Fruit fly (Drosophila melanogaster) whole organism, embryonic: Measurements from ENCODE around the gene Tango1.
A peak's percentile ranks its signal among the peaks of the same experiment; 100 is the strongest.

ENCODE experiments used
- Aef1 ChIP-seq: fragments of 200-800 bp; sonication (Bioruptor generic); IDR thresholded peaks from 3 replicates; pipeline ENCODE4 v1.3.6; 2022; ENCODE audit warnings: missing biosample characterization, missing genetic modification characterization
- Bteb2 ChIP-seq: fragments of 200-800 bp; sonication (Bioruptor generic); optimal IDR thresholded peaks from 2 replicates; lab custom pipeline; 2016; ENCODE audit warnings: missing biosample characterization, missing genetic modification characterization
- CG10274 ChIP-seq: fragments of 200-800 bp; sonication (Bioruptor generic); optimal IDR thresholded peaks from 3 replicates; lab custom pipeline; 2017; ENCODE audit warnings: missing biosample characterization, mild to moderate bottlenecking, missing genetic modification characterization
- CG11560 ChIP-seq: fragments of 200-800 bp; sonication (Bioruptor generic); IDR thresholded peaks from 3 replicates; pipeline ENCODE4 v1.3.6; 2022; ENCODE audit warnings: missing biosample characterization, missing genetic modification characterization
- CG14667 ChIP-seq: fragments of 200-800 bp; sonication (Bioruptor generic); IDR thresholded peaks from 2 replicates; pipeline ENCODE4 v1.3.6; 2022; ENCODE audit warnings: missing biosample characterization, missing genetic modification characterization
- CG1647 ChIP-seq: fragments of 200-800 bp; sonication (Bioruptor generic); optimal IDR thresholded peaks from 3 replicates; lab custom pipeline; 2016; ENCODE audit warnings: missing biosample characterization, missing genetic modification characterization
- CG16815 ChIP-seq: fragments of 200-800 bp; sonication (Bioruptor generic); optimal IDR thresholded peaks from 3 replicates; lab custom pipeline; 2017; ENCODE audit warnings: missing biosample characterization, mild to moderate bottlenecking, missing genetic modification characterization
- CG17912 ChIP-seq: fragments of 200-800 bp; sonication (Bioruptor generic); optimal IDR thresholded peaks from 2 replicates; lab custom pipeline; 2018; ENCODE audit warnings: missing biosample characterization, mild to moderate bottlenecking, missing genetic modification characterization
- CG32767 ChIP-seq: fragments of 200-800 bp; sonication (Bioruptor generic); IDR thresholded peaks from 2 replicates; pipeline ENCODE4 v1.3.6; 2022; ENCODE audit warnings: missing biosample characterization, missing genetic modification characterization
- CG34224 ChIP-seq: fragments of 200-800 bp; sonication (Bioruptor generic); IDR thresholded peaks from 3 replicates; pipeline ENCODE4 v1.3.6; 2022; ENCODE audit warnings: missing biosample characterization, missing genetic modification characterization; ENCODE audit not compliant: partially characterized antibody
- CG34422 ChIP-seq: fragments of 200-800 bp; sonication (Bioruptor generic); IDR thresholded peaks from 3 replicates; pipeline ENCODE4 v1.3.6; 2022; ENCODE audit warnings: missing biosample characterization, missing genetic modification characterization
- CG4707 ChIP-seq: fragments of 200-800 bp; sonication (Bioruptor generic); optimal IDR thresholded peaks from 2 replicates; lab custom pipeline; 2018; ENCODE audit warnings: missing biosample characterization, mild to moderate bottlenecking, missing genetic modification characterization, moderate library complexity
- CG6654 ChIP-seq: fragments of 200-800 bp; sonication (Bioruptor generic); optimal IDR thresholded peaks from 2 replicates; lab custom pipeline; 2017; ENCODE audit warnings: missing biosample characterization, mild to moderate bottlenecking, missing genetic modification characterization
- CG6813 ChIP-seq: fragments of 200-800 bp; sonication (Bioruptor generic); optimal IDR thresholded peaks from 2 replicates; lab custom pipeline; 2017; ENCODE audit warnings: missing biosample characterization, missing genetic modification characterization, mild to moderate bottlenecking, moderate library complexity, missing genetic modification reagents
- CG7357 ChIP-seq: fragments of 200-800 bp; sonication (Bioruptor generic); IDR thresholded peaks from 3 replicates; pipeline ENCODE4 v1.3.6; 2022; ENCODE audit warnings: missing biosample characterization, missing genetic modification characterization
- CG7839 ChIP-seq: fragments of 200-800 bp; sonication (Bioruptor generic); optimal IDR thresholded peaks from 3 replicates; lab custom pipeline; 2018; ENCODE audit warnings: missing biosample characterization, mild to moderate bottlenecking, missing genetic modification characterization, moderate library complexity
- CG8944 ChIP-seq: fragments of 200-800 bp; sonication (Bioruptor generic); optimal IDR thresholded peaks from 3 replicates; lab custom pipeline; 2016; ENCODE audit warnings: missing biosample characterization, missing genetic modification characterization
- CG9437 ChIP-seq: fragments of 200-800 bp; sonication (Bioruptor generic); optimal IDR thresholded peaks from 2 replicates; lab custom pipeline; 2018; ENCODE audit warnings: missing biosample characterization, mild to moderate bottlenecking, missing genetic modification characterization
- CG9932 ChIP-seq: fragments of 200-800 bp; sonication (Bioruptor generic); IDR thresholded peaks from 2 replicates; pipeline ENCODE4 v1.3.6; 2022; ENCODE audit warnings: missing biosample characterization, missing genetic modification characterization
- Camta ChIP-seq: fragments of 200-800 bp; sonication (Bioruptor generic); optimal IDR thresholded peaks from 2 replicates; lab custom pipeline; 2016; ENCODE audit warnings: missing biosample characterization, missing genetic modification characterization
- Chrac-16 ChIP-seq: fragments of 200-800 bp; sonication (Bioruptor generic); optimal IDR thresholded peaks from 3 replicates; lab custom pipeline; 2016; ENCODE audit warnings: missing biosample characterization, missing genetic modification characterization
- D19A ChIP-seq: fragments of 200-800 bp; optimal IDR thresholded peaks from 3 replicates; lab custom pipeline; 2019; ENCODE audit warnings: missing biosample characterization, mild to moderate bottlenecking, missing genetic modification characterization, moderate library complexity
- Dip2 ChIP-seq: fragments of 200-800 bp; sonication (Bioruptor generic); IDR thresholded peaks from 2 replicates; pipeline ENCODE4 v1.3.6; 2022; ENCODE audit warnings: missing biosample characterization, missing genetic modification characterization
- Doc3 ChIP-seq: fragments of 200-800 bp; sonication (Bioruptor generic); IDR thresholded peaks from 3 replicates; pipeline ENCODE4 v1.3.6; 2022; ENCODE audit warnings: missing biosample characterization, missing genetic modification characterization; ENCODE audit not compliant: partially characterized antibody
- E2f1 ChIP-seq: fragments of 200-800 bp; sonication (Bioruptor generic); IDR thresholded peaks from 2 replicates; pipeline ENCODE4 v1.3.6; 2022; ENCODE audit warnings: missing biosample characterization, missing genetic modification characterization
- Hmx ChIP-seq: fragments of 200-800 bp; sonication (Bioruptor generic); optimal IDR thresholded peaks from 2 replicates; lab custom pipeline; 2016; ENCODE audit warnings: missing biosample characterization, missing genetic modification characterization
- Kr ChIP-seq: fragments of 200-800 bp; sonication (Bioruptor generic); optimal IDR thresholded peaks from 2 replicates; lab custom pipeline; 2017; ENCODE audit warnings: missing biosample characterization, mild to moderate bottlenecking, missing genetic modification characterization
- Mes4 ChIP-seq: fragments of 200-800 bp; sonication (Bioruptor generic); optimal IDR thresholded peaks from 2 replicates; lab custom pipeline; 2016; ENCODE audit warnings: missing biosample characterization, missing genetic modification characterization
- Optix ChIP-seq: fragments of 200-800 bp; sonication (Bioruptor generic); IDR thresholded peaks from 3 replicates; pipeline ENCODE4 v1.3.6; 2022; ENCODE audit warnings: missing biosample characterization, missing genetic modification characterization
- Sox100B ChIP-seq: fragments of 200-800 bp; sonication (Bioruptor generic); optimal IDR thresholded peaks from 3 replicates; lab custom pipeline; 2018; ENCODE audit warnings: missing biosample characterization, mild to moderate bottlenecking, missing genetic modification characterization
- Usf ChIP-seq: fragments of 200-800 bp; sonication (Bioruptor generic); optimal IDR thresholded peaks from 2 replicates; lab custom pipeline; 2017; ENCODE audit warnings: missing genotype, missing biosample characterization, missing genetic modification characterization
- ac ChIP-seq: fragments of 200-800 bp; sonication (Bioruptor generic); optimal IDR thresholded peaks from 3 replicates; lab custom pipeline; 2017; ENCODE audit warnings: missing biosample characterization, mild to moderate bottlenecking, missing genetic modification characterization
- aop ChIP-seq: fragments of 200-800 bp; sonication (Bioruptor generic); IDR thresholded peaks from 2 replicates; pipeline ENCODE4 v1.3.6; 2022; ENCODE audit warnings: missing biosample characterization, missing genetic modification characterization
- ap ChIP-seq: fragments of 200-800 bp; sonication (Bioruptor generic); IDR thresholded peaks from 2 replicates; pipeline ENCODE4 v1.3.6; 2022; ENCODE audit warnings: missing biosample characterization, missing genetic modification characterization
- danr ChIP-seq: fragments of 200-800 bp; sonication (Bioruptor generic); IDR thresholded peaks from 2 replicates; pipeline ENCODE4 v1.3.6; 2022; ENCODE audit warnings: missing biosample characterization, missing genetic modification characterization
- dati ChIP-seq: fragments of 200-800 bp; sonication (Bioruptor generic); IDR thresholded peaks from 2 replicates; pipeline ENCODE4 v1.3.6; 2022; ENCODE audit warnings: missing biosample characterization, missing genetic modification characterization
- disco-r ChIP-seq: fragments of 200-800 bp; sonication (Bioruptor generic); optimal IDR thresholded peaks from 2 replicates; lab custom pipeline; 2016; ENCODE audit warnings: missing biosample characterization, missing genetic modification characterization
- fu2 ChIP-seq: fragments of 200-800 bp; sonication (Bioruptor generic); optimal IDR thresholded peaks from 2 replicates; lab custom pipeline; 2016; ENCODE audit warnings: missing biosample characterization, missing genetic modification characterization
- kni ChIP-seq: fragments of 200-800 bp; sonication (Bioruptor generic); optimal IDR thresholded peaks from 3 replicates; lab custom pipeline; 2017; ENCODE audit warnings: mild to moderate bottlenecking, missing biosample characterization, missing genetic modification reagents, missing genetic modification characterization
- mam ChIP-seq: fragments of 200-800 bp; sonication (Bioruptor generic); optimal IDR thresholded peaks from 3 replicates; lab custom pipeline; 2016; ENCODE audit warnings: missing biosample characterization, missing genetic modification characterization
- odd ChIP-seq: fragments of 200-800 bp; sonication (Bioruptor generic); optimal IDR thresholded peaks from 2 replicates; lab custom pipeline; 2017; ENCODE audit warnings: missing biosample characterization, mild to moderate bottlenecking, missing genetic modification characterization
- onecut ChIP-seq: fragments of 200-800 bp; sonication (Bioruptor generic); IDR thresholded peaks from 2 replicates; pipeline ENCODE4 v1.3.6; 2022; ENCODE audit warnings: missing biosample characterization, missing genetic modification characterization
- pan ChIP-seq, 4 experiments: fragments of >200 bp in 3 of 4; fragments of 200-800 bp in 1 of 4; sonication (Bioruptor generic) in 1 of 4; optimal IDR thresholded peaks in 3 of 4; IDR thresholded peaks in 1 of 4; 2 replicates each; pipeline versions ENCODE4 v1.3.6 to Lab custom; 2017 to 2022; ENCODE audit warnings: missing biosample characterization in 2 of 4, missing genetic modification characterization in 2 of 4, mixed read lengths in 1 of 4
- pb ChIP-seq: fragments of 200-800 bp; sonication (Bioruptor generic); optimal IDR thresholded peaks from 3 replicates; lab custom pipeline; 2016; ENCODE audit warnings: missing biosample characterization, missing genetic modification characterization
- pzg ChIP-seq: fragments of 200-800 bp; sonication (Bioruptor generic); optimal IDR thresholded peaks from 3 replicates; lab custom pipeline; 2018; ENCODE audit warnings: missing biosample characterization, mild to moderate bottlenecking, missing genetic modification characterization, moderate library complexity
- ranshi ChIP-seq: fragments of 200-800 bp; sonication (Bioruptor generic); IDR thresholded peaks from 2 replicates; pipeline ENCODE4 v1.3.6; 2022; ENCODE audit warnings: missing biosample characterization, missing genetic modification characterization
- sug ChIP-seq: fragments of 200-800 bp; optimal IDR thresholded peaks from 2 replicates; lab custom pipeline; 2019; ENCODE audit warnings: missing biosample characterization, mild to moderate bottlenecking, missing genetic modification characterization, moderate library complexity
- wek ChIP-seq: fragments of 200-800 bp; sonication (Bioruptor generic); optimal IDR thresholded peaks from 3 replicates; lab custom pipeline; 2018; ENCODE audit warnings: missing biosample characterization, mild to moderate bottlenecking, missing genetic modification characterization, moderate library complexity
- zen2 ChIP-seq: fragments of 200-800 bp; sonication (Bioruptor generic); IDR thresholded peaks from 3 replicates; pipeline ENCODE4 v1.3.6; 2022; ENCODE audit warnings: missing biosample characterization, missing genetic modification characterization; ENCODE audit not compliant: partially characterized antibody
- zfh2 ChIP-seq: fragments of 200-800 bp; sonication (Bioruptor generic); optimal IDR thresholded peaks from 2 replicates; lab custom pipeline; 2016; ENCODE audit warnings: missing biosample characterization, missing genetic modification characterization

Tango1 gene

dm6 chr2L:6601018-6601505 lies 48.1 kb upstream of the Tango1 start, which contains the start of gene Dpp10 (continued):
- peak; percentile 71 for TF ChIP-seq dati (GFP tag; lab: Robert Waterston, UW)
- TF ChIP-seq wek (GFP tag; lab: Kevin White, UChicago), result peak; percentile 1
- peak; percentile 91 for TF ChIP-seq danr (GFP tag; lab: Robert Waterston, UW)
- TF ChIP-seq mam (GFP tag; lab: Kevin White, UChicago), result peak; percentile 94
- peak; percentile 91 for TF ChIP-seq Bteb2 (GFP tag; lab: Kevin White, UChicago)
- peak; percentile 62 for TF ChIP-seq Mes4 (GFP tag; lab: Kevin White, UChicago)
- peak; percentile 59 for TF ChIP-seq CG4707
- peak; percentile 89 for TF ChIP-seq CG11560
- peak; percentile 86 for TF ChIP-seq Chrac-16 (GFP tag; lab: Kevin White, UChicago)
- no peak for TF ChIP-seq ac (GFP tag; lab: Kevin White, UChicago)
- TF ChIP-seq CG9437 (GFP tag; lab: Kevin White, UChicago), result peak; percentile 82
- TF ChIP-seq CG1647 (GFP tag; lab: Kevin White, UChicago), result peak; percentile 83
- peak; percentile 96 for TF ChIP-seq Aef1 (GFP tag; lab: Robert Waterston, UW)
- TF ChIP-seq Usf, result peak; percentile 41
- peak; percentile 70 for TF ChIP-seq CG10274 (GFP tag; lab: Kevin White, UChicago)
- peak; percentile 99 for TF ChIP-seq CG9932 (GFP tag; lab: Robert Waterston, UW)
- TF ChIP-seq CG32767 (GFP tag; lab: Robert Waterston, UW), result peak; percentile 95
- TF ChIP-seq Sox100B (GFP tag; lab: Kevin White, UChicago), result peak; percentile 80
- TF ChIP-seq Dip2, result 0 out of 2 replicates have a peak, but pooled peaks have one; percentile 44
- TF ChIP-seq pan (optimal IDR thresholded peaks at IDR 0.05; lab: Kevin White, UChicago), result no peak
- TF ChIP-seq pan (GFP tag; optimal IDR thresholded peaks at IDR 0.05 in 1 of 2, IDR thresholded peaks at IDR 0.05 in 1 of 2), result peak in 1 of 2 experiments; percentile 97
- TF ChIP-seq CG7839 (tag; lab: Kevin White, UChicago), result peak; percentile 94
- TF ChIP-seq Hmx (GFP tag; lab: Kevin White, UChicago), result peak; percentile 43
- peak; percentile 51; the same call in 1 of the 2 replicates for TF ChIP-seq aop (GFP tag; lab: Robert Waterston, UW)
- peak; percentile 96 for TF ChIP-seq E2f1
- TF ChIP-seq onecut (GFP tag; lab: Robert Waterston, UW), result peak; percentile 88
- TF ChIP-seq disco-r, result peak; percentile 80
- TF ChIP-seq CG14667 (GFP tag; lab: Robert Waterston, UW), result peak; percentile 94
- TF ChIP-seq CG6813 (GFP tag; lab: Kevin White, UChicago), result peak; percentile 86
- TF ChIP-seq kni (GFP tag; lab: Kevin White, UChicago), result no peak
- TF ChIP-seq zfh2 (GFP tag; lab: Kevin White, UChicago), result peak; percentile 93
- peak; percentile 77 for TF ChIP-seq D19A (tag; lab: Kevin White, UChicago)
- TF ChIP-seq Optix (GFP tag; lab: Robert Waterston, UW), result peak; percentile 90
- peak; percentile 91 for TF ChIP-seq fu2 (GFP tag; lab: Kevin White, UChicago)
- peak; percentile 51 for TF ChIP-seq CG6654 (GFP tag; lab: Kevin White, UChicago)
- peak; percentile 70 for TF ChIP-seq CG16815 (GFP tag; lab: Kevin White, UChicago)
- TF ChIP-seq CG7357, result peak; percentile 89
- TF ChIP-seq pb (GFP tag; lab: Kevin White, UChicago), result peak; percentile 75
- TF ChIP-seq CG8944 (GFP tag; lab: Kevin White, UChicago), result peak; percentile 85
- peak; percentile 50 for TF ChIP-seq Camta (GFP tag; lab: Kevin White, UChicago)
- peak; percentile 95 for TF ChIP-seq CG34422
- TF ChIP-seq odd, result peak; percentile 87
- peak; percentile 96 for TF ChIP-seq ranshi
- TF ChIP-seq Kr (GFP tag; lab: Kevin White, UChicago), result no peak
- TF ChIP-seq CG34224 (GFP tag; lab: Robert Waterston, UW), result peak; percentile 36; the same call in 1 of the 3 replicates
- TF ChIP-seq ap (GFP tag; lab: Robert Waterston, UW), result peak; percentile 89
- TF ChIP-seq pzg (GFP tag; lab: Kevin White, UChicago), result peak; percentile 13
- no peak for TF ChIP-seq Doc3 (GFP tag; lab: Robert Waterston, UW)
- peak; percentile 91 for TF ChIP-seq sug (tag; lab: Kevin White, UChicago)
- no peak for TF ChIP-seq zen2 (GFP tag; lab: Robert Waterston, UW)
- peak; percentile 4 for TF ChIP-seq CG17912 (GFP tag; lab: Kevin White, UChicago)
